Fruit fly (Drosophila melanogaster): ENCODE data around the gene kmr.

- TF ChIP-seq CG8478 (optimal IDR thresholded peaks at IDR 0.05): no peak
- no peak for TF ChIP-seq CTCF (optimal IDR thresholded peaks at IDR 0.05)
Observed at dm6 chr3R:13800430-13800848, 85.4 kb downstream of the kmr start.
